Worm (Caenorhabditis elegans) whole organism, L1 larva: Measurements from ENCODE around the gene K08H10.10.

Source experiments
- C04F5.9 ChIP-seq: sonication (generic microtip); optimal IDR thresholded peaks from 2 replicates; lab custom pipeline; 2016; ENCODE audit warnings: missing genetic modification characterization, missing compliant biosample characterization
- Y116A8C.19 ChIP-seq: sonication (generic microtip); optimal IDR thresholded peaks from 2 replicates; lab custom pipeline; 2016; ENCODE audit warnings: missing compliant biosample characterization, missing genetic modification characterization, borderline replicate concordance
- blmp-1 ChIP-seq: fragments of 150-350 bp; optimal IDR thresholded peaks from 2 replicates; lab custom pipeline; 2014; ENCODE audit warnings: missing biosample characterization, missing genetic modification characterization
- ceh-63 ChIP-seq: fragments of 200-800 bp; sonication (Bioruptor generic); optimal IDR thresholded peaks from 2 replicates; lab custom pipeline; 2018; ENCODE audit warnings: mild to moderate bottlenecking, missing genetic modification characterization, missing compliant biosample characterization
- ceh-8 ChIP-seq: fragments of 200-800 bp; sonication (Bioruptor generic); optimal IDR thresholded peaks from 2 replicates; lab custom pipeline; 2018; ENCODE audit warnings: mild to moderate bottlenecking, missing genetic modification characterization, moderate library complexity, missing compliant biosample characterization
- ceh-88 ChIP-seq: fragments of 200-800 bp; sonication (Bioruptor generic); IDR thresholded peaks from 2 replicates; pipeline ENCODE4 v1.3.6; 2022; ENCODE audit warnings: missing genetic modification characterization, missing compliant biosample characterization
- ceh-90 ChIP-seq: sonication (generic microtip); optimal IDR thresholded peaks from 2 replicates; lab custom pipeline; 2016; ENCODE audit warnings: missing genetic modification characterization, missing compliant biosample characterization
- dpl-1 ChIP-seq, 3 experiments: fragments of 150-350 bp in 2 of 3; sonication (generic microtip) in 1 of 3; optimal IDR thresholded peaks; 2 replicates each; lab custom pipeline; 2014 to 2017; ENCODE audit warnings: missing biosample characterization in 3 of 3, missing genetic modification characterization in 3 of 3, missing genetic modification reagents in 3 of 3
- dsc-1 ChIP-seq: sonication (generic microtip); optimal IDR thresholded peaks from 2 replicates; lab custom pipeline; 2016; ENCODE audit warnings: mild to moderate bottlenecking, missing genetic modification characterization, missing compliant biosample characterization
- efl-1 ChIP-seq, 4 experiments: fragments of 150-350 bp; optimal IDR thresholded peaks in 3 of 4; peaks in 1 of 4; 1 replicate in 1 of 4; 2 replicates in 3 of 4; lab custom pipeline; 2014; ENCODE audit warnings: missing biosample characterization in 2 of 4, missing genetic modification characterization in 2 of 4, missing genetic modification reagents in 2 of 4
- elt-2 ChIP-seq: sonication (generic microtip); optimal IDR thresholded peaks from 2 replicates; lab custom pipeline; 2016; ENCODE audit warnings: missing genetic modification characterization, mild to moderate bottlenecking, inconsistent platforms, missing compliant biosample characterization, missing genetic modification reagents
- elt-3 ChIP-seq, 6 experiments: fragments of 150-350 bp in 1 of 6; sonication (generic microtip); optimal IDR thresholded peaks; 2 replicates each; lab custom pipeline; 2017 to 2018; ENCODE audit warnings: missing biosample characterization in 6 of 6, missing genetic modification characterization in 6 of 6, inconsistent platforms in 1 of 6
- ets-5 ChIP-seq: fragments of 200-800 bp; sonication (Bioruptor generic); IDR thresholded peaks from 2 replicates; pipeline ENCODE4 v1.3.6; 2022; ENCODE audit warnings: missing genetic modification characterization, missing compliant biosample characterization
- fkh-10 ChIP-seq: sonication (generic microtip); optimal IDR thresholded peaks from 2 replicates; lab custom pipeline; 2017; ENCODE audit warnings: missing biosample characterization, missing genetic modification reagents, missing genetic modification characterization
- fkh-4 ChIP-seq: sonication (generic microtip); optimal IDR thresholded peaks from 2 replicates; lab custom pipeline; 2016; ENCODE audit warnings: missing compliant biosample characterization, missing genetic modification characterization, borderline replicate concordance
- grh-1 ChIP-seq: fragments of 200-800 bp; sonication (Bioruptor generic); IDR thresholded peaks from 2 replicates; pipeline ENCODE4 v1.3.6; 2022; ENCODE audit warnings: missing genetic modification reagents, missing genetic modification characterization, missing compliant biosample characterization
- lin-13 ChIP-seq: fragments of 150-350 bp; optimal IDR thresholded peaks from 2 replicates; lab custom pipeline; 2014; ENCODE audit warnings: missing biosample characterization, missing genetic modification reagents, missing genetic modification characterization
- lin-14 ChIP-seq: fragments of 200-800 bp; sonication (Bioruptor generic); optimal IDR thresholded peaks from 2 replicates; lab custom pipeline; 2018; ENCODE audit warnings: mild to moderate bottlenecking, missing genetic modification characterization, moderate library complexity, missing compliant biosample characterization
- lin-35 ChIP-seq, 2 experiments: fragments of 150-350 bp; optimal IDR thresholded peaks; 2 replicates each; lab custom pipeline; 2014; ENCODE audit warnings: missing biosample characterization in 2 of 2, missing genetic modification characterization in 2 of 2, missing genetic modification reagents in 2 of 2
- lin-39 ChIP-seq: fragments of 150-350 bp; optimal IDR thresholded peaks from 2 replicates; lab custom pipeline; 2014; ENCODE audit warnings: missing biosample characterization, missing genetic modification reagents, missing genetic modification characterization
- mef-2 ChIP-seq: fragments of 150-350 bp; optimal IDR thresholded peaks from 2 replicates; lab custom pipeline; 2014; ENCODE audit warnings: missing biosample characterization, missing genetic modification characterization
- nhr-11 ChIP-seq: fragments of 150-350 bp; optimal IDR thresholded peaks from 2 replicates; lab custom pipeline; 2014; ENCODE audit warnings: missing biosample characterization, missing genetic modification characterization
- nhr-20 ChIP-seq: sonication (generic microtip); optimal IDR thresholded peaks from 2 replicates; lab custom pipeline; 2016; ENCODE audit warnings: mild to moderate bottlenecking, missing genetic modification characterization, missing compliant biosample characterization
- nhr-237 ChIP-seq: fragments of 150-350 bp; optimal IDR thresholded peaks from 2 replicates; lab custom pipeline; 2014; ENCODE audit warnings: missing biosample characterization, missing genetic modification characterization
- nhr-71 ChIP-seq: sonication (generic microtip); optimal IDR thresholded peaks from 2 replicates; lab custom pipeline; 2016; ENCODE audit warnings: mild to moderate bottlenecking, missing genetic modification characterization, moderate library complexity, missing compliant biosample characterization
- nhr-76 ChIP-seq: sonication (generic microtip); optimal IDR thresholded peaks from 2 replicates; lab custom pipeline; 2017; ENCODE audit warnings: missing biosample characterization, missing genetic modification characterization
- nhr-85 ChIP-seq: sonication (generic microtip); peaks from one replicate; lab custom pipeline; 2016; ENCODE audit warnings: missing genetic modification characterization, inconsistent platforms, missing compliant biosample characterization
- pqm-1 ChIP-seq: sonication (generic microtip); optimal IDR thresholded peaks from 3 replicates; lab custom pipeline; 2017; ENCODE audit warnings: missing biosample characterization, missing genetic modification characterization
- snpc-4 ChIP-seq: fragments of 150-350 bp; optimal IDR thresholded peaks from 2 replicates; lab custom pipeline; 2014; ENCODE audit warnings: missing biosample characterization, missing genetic modification characterization
- sox-4 ChIP-seq: sonication (generic microtip); optimal IDR thresholded peaks from 2 replicates; lab custom pipeline; 2016; ENCODE audit warnings: missing genetic modification characterization, missing compliant biosample characterization
- swsn-7 ChIP-seq: sonication (generic microtip); optimal IDR thresholded peaks from 2 replicates; lab custom pipeline; 2016; ENCODE audit warnings: missing genetic modification characterization, missing compliant biosample characterization
- unc-130 ChIP-seq: fragments of 150-350 bp; optimal IDR thresholded peaks from 2 replicates; lab custom pipeline; 2017; ENCODE audit warnings: missing biosample characterization, missing genetic modification characterization, inconsistent platforms
- unc-30 ChIP-seq: sonication (generic microtip); optimal IDR thresholded peaks from 2 replicates; lab custom pipeline; 2017; ENCODE audit warnings: missing biosample characterization, missing genetic modification characterization
- vab-15 ChIP-seq: sonication (generic microtip); optimal IDR thresholded peaks from 2 replicates; lab custom pipeline; 2017; ENCODE audit warnings: missing genotype, mild to moderate bottlenecking, missing genetic modification characterization, missing compliant biosample characterization
- xbp-1 ChIP-seq: sonication (generic microtip); optimal IDR thresholded peaks from 2 replicates; lab custom pipeline; 2016; ENCODE audit warnings: missing genetic modification characterization, missing compliant biosample characterization
- zip-4 ChIP-seq: fragments of 200-800 bp; sonication (Bioruptor generic); optimal IDR thresholded peaks from 2 replicates; lab custom pipeline; 2018; ENCODE audit warnings: mild to moderate bottlenecking, missing genetic modification characterization, moderate library complexity, missing compliant biosample characterization

Gene K08H10.10

DNA sequence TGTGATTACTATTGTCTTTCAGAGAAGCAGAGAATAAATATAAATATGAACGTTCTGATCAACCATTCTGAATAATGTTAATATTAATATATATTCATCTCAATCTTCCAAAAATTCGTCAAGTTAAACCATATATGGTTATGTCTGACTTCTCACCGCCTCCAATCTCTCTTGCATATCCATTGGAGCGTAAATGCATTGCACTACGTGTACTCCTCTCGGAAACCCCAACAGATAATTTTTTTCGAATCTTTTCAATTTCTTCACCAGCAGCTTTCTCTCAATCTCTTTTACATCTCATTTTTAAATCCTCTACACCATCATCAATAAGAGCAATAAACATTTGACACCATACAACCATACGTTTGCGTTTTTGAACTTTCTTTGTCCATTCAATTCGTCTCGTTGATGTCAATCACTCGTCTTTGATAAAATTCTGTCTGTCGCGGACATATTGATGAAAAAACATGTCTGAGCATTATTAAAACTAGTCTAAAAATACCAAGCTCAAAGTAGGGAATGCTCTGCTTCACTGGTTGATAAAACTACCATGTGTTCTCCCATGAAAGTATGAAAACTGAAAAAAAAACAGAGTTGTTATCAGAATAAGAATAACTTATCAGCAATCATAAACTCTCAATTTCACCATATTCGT lies 2.6 kb downstream of the K08H10.10 start (continued):
- TF ChIP-seq lin-14 (GFP tag; lab: Kevin White, UChicago) (peak; percentile 77), lin-35 (GFP tag; optimal IDR thresholded peaks at IDR 0.05; lab: Kevin White, UChicago) (peak; percentile 30 to 62), nhr-11 (tag; lab: Kevin White, UChicago) (no peak), zip-4 (no peak), ceh-63 (GFP tag; lab: Kevin White, UChicago) (no peak), swsn-7 (tag; lab: Kevin White, UChicago) (peak; percentile 47), elt-3 (tag; optimal IDR thresholded peaks at IDR 0.05; lab: Kevin White, UChicago) (peak in 1 of 6 experiments; percentile 11), fkh-10 (no peak), Y116A8C.19 (tag; lab: Kevin White, UChicago) (no peak), fkh-4 (tag; lab: Kevin White, UChicago) (no peak), nhr-76 (no peak), blmp-1 (tag; lab: Kevin White, UChicago) (peak; percentile 70), mef-2 (tag; lab: Kevin White, UChicago) (no peak), lin-13 (GFP tag; lab: Kevin White, UChicago) (peak; percentile 21), lin-39 (tag; lab: Kevin White, UChicago) (no peak), sox-4 (tag; lab: Kevin White, UChicago) (no peak), C04F5.9 (tag; lab: Kevin White, UChicago) (no peak), elt-2 (tag; lab: Kevin White, UChicago) (peak; percentile 39), dpl-1 (GFP tag; optimal IDR thresholded peaks at IDR 0.05; lab: Kevin White, UChicago) (peak; percentile 54 to 67 (median 60)), dsc-1 (tag; lab: Kevin White, UChicago) (peak; percentile 40), ceh-90 (tag; lab: Kevin White, UChicago) (no peak), ets-5 (GFP tag; lab: Robert Waterston, UW) (no peak), efl-1 (optimal IDR thresholded peaks at IDR 0.05; lab: Kevin White, UChicago) (peak; percentile 68 to 70), efl-1 (GFP tag; optimal IDR thresholded peaks at IDR 0.05 in 1 of 2; lab: Kevin White, UChicago) (peak in 1 of 2 experiments; percentile 44), nhr-71 (tag; lab: Kevin White, UChicago) (peak; percentile 73), xbp-1 (tag; lab: Kevin White, UChicago) (peak; percentile 56), unc-30 (no peak), nhr-237 (tag; lab: Kevin White, UChicago) (no peak), nhr-85 (peak; percentile 33), grh-1 (no peak), pqm-1 (tag; lab: Kevin White, UChicago) (no peak), ceh-88 (GFP tag; lab: Robert Waterston, UW) (no peak), vab-15 (tag; lab: Kevin White, UChicago) (no peak)

DNA sequence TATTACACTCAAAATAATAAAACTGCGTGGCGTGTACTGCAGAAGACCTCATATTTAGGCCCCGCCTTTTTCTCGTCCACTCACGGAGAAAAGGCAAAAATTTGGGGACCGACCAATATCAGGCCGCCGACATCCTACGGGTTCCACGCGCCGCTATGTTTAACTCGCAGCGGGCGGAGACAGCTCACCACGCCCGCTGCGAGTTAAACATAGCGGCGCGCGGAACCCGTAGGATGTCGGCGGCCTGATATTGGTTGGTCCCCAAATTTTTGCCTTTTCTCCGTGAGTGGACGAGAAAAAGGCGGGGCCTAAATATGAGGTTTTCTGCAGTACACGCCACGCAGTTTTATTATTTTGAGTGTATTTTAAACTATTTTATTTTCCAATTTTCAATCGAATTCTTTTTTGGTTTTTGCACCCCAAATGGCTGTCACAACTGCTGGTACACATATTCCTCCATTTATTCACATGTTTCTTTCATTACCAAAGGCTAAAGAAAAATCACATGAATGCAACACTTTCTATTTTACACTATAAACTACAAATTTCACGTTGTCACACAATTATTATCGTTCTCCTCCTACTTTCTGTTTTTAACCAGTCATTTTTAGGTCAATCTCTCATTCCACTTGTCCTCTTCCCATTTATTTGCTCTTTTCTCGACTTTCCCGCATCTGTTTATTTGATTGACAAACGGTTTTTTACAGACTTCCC lies 3.3 kb downstream of the K08H10.10 start, which contains the start of gene uda-1:
Gene uda-1, plus strand, starts transcription at position 708 of the 714 bp plus-strand sequence.
- TF ChIP-seq snpc-4 (tag; lab: Kevin White, UChicago) (peak; percentile 67), nhr-85 (peak; percentile 9), blmp-1 (tag; lab: Kevin White, UChicago) (peak; percentile 21), nhr-20 (tag; lab: Kevin White, UChicago) (peak; percentile 21), lin-35 (GFP tag; optimal IDR thresholded peaks at IDR 0.05; lab: Kevin White, UChicago) (peak in 1 of 2 experiments; percentile 21)
- TF ChIP-seq, all 84 proteins: peak for 5; not testable (repeated sequence) for 79

DNA sequence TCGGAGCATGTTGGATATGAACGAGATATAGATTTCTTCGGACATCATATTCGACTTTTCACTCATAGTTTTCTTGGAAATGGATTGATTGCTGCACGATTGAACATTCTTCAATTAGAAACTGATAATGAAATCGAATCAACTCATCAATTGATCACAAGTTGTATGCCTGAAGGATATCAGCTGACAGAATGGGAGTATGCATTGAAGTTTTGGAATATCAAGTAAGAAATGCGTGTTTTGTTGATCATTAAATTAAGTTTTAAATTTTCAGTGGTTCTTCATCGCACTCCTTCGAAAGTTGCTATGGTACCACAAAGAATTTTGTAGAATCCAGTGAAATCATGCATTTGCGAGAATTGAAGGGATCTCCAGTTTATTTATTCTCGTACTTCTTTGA lies 5.5 kb downstream of the K08H10.10 start:
- TF ChIP-seq elt-3 (tag; optimal IDR thresholded peaks at IDR 0.05; lab: Kevin White, UChicago) (peak in 1 of 6 experiments; percentile 27), nhr-11 (tag; lab: Kevin White, UChicago) (no peak), unc-130 (peak; percentile 34), ceh-8 (GFP tag; lab: Kevin White, UChicago) (no peak), lin-35 (GFP tag; optimal IDR thresholded peaks at IDR 0.05; lab: Kevin White, UChicago) (peak in 1 of 2 experiments; percentile 8), efl-1 (optimal IDR thresholded peaks at IDR 0.05; lab: Kevin White, UChicago) (no peak), efl-1 (GFP tag; optimal IDR thresholded peaks at IDR 0.05 in 1 of 2; lab: Kevin White, UChicago) (peak in 1 of 2 experiments; percentile 90)
